Worm (Caenorhabditis elegans) whole organism, L1 larva: ENCODE results near the gene C23F12.3.
A peak's percentile ranks its signal among the peaks of the same experiment; 100 is the strongest.

ENCODE experiments used
- C34B4.2 ChIP-seq: sonication (generic microtip); optimal IDR thresholded peaks from 2 replicates; lab custom pipeline; 2017; ENCODE audit warnings: mild to moderate bottlenecking, missing genetic modification characterization, missing compliant biosample characterization
- Y116A8C.19 ChIP-seq: sonication (generic microtip); optimal IDR thresholded peaks from 2 replicates; lab custom pipeline; 2016; ENCODE audit warnings: missing compliant biosample characterization, missing genetic modification characterization, borderline replicate concordance
- aly-2 ChIP-seq: fragments of 150-350 bp; optimal IDR thresholded peaks from 2 replicates; lab custom pipeline; 2014; ENCODE audit warnings: missing biosample characterization, missing genetic modification characterization
- blmp-1 ChIP-seq: fragments of 150-350 bp; optimal IDR thresholded peaks from 2 replicates; lab custom pipeline; 2014; ENCODE audit warnings: missing biosample characterization, missing genetic modification characterization
- ceh-8 ChIP-seq: fragments of 200-800 bp; sonication (Bioruptor generic); optimal IDR thresholded peaks from 2 replicates; lab custom pipeline; 2018; ENCODE audit warnings: mild to moderate bottlenecking, missing genetic modification characterization, moderate library complexity, missing compliant biosample characterization
- ceh-82 ChIP-seq, 3 experiments: fragments of 150-350 bp in 1 of 3; sonication (generic microtip) in 2 of 3; optimal IDR thresholded peaks; 2 replicates each; lab custom pipeline; 2014 to 2017; ENCODE audit warnings: missing biosample characterization in 3 of 3, missing genetic modification characterization in 3 of 3
- ceh-88 ChIP-seq: fragments of 200-800 bp; sonication (Bioruptor generic); IDR thresholded peaks from 2 replicates; pipeline ENCODE4 v1.3.6; 2022; ENCODE audit warnings: missing genetic modification characterization, missing compliant biosample characterization
- ces-1 ChIP-seq: fragments of 150-350 bp; optimal IDR thresholded peaks from 2 replicates; lab custom pipeline; 2014; ENCODE audit warnings: missing biosample characterization, missing genetic modification reagents, missing genetic modification characterization
- efl-1 ChIP-seq, 4 experiments: fragments of 150-350 bp; optimal IDR thresholded peaks in 3 of 4; peaks in 1 of 4; 1 replicate in 1 of 4; 2 replicates in 3 of 4; lab custom pipeline; 2014; ENCODE audit warnings: missing biosample characterization in 2 of 4, missing genetic modification characterization in 2 of 4, missing genetic modification reagents in 2 of 4
- egl-13 ChIP-seq: sonication (generic microtip); optimal IDR thresholded peaks from 2 replicates; lab custom pipeline; 2016; ENCODE audit warnings: missing genotype, missing genetic modification reagents, missing genetic modification characterization, missing compliant biosample characterization
- egl-27 ChIP-seq, 2 experiments: fragments of 150-350 bp in 1 of 2; sonication (generic microtip); optimal IDR thresholded peaks; 3 replicates each; lab custom pipeline; 2017 to 2018; ENCODE audit warnings: missing biosample characterization in 2 of 2, missing genetic modification characterization in 2 of 2, missing genetic modification reagents in 2 of 2
- elt-2 ChIP-seq: sonication (generic microtip); optimal IDR thresholded peaks from 2 replicates; lab custom pipeline; 2016; ENCODE audit warnings: missing genetic modification characterization, mild to moderate bottlenecking, inconsistent platforms, missing compliant biosample characterization, missing genetic modification reagents
- elt-3 ChIP-seq, 6 experiments: fragments of 150-350 bp in 1 of 6; sonication (generic microtip); optimal IDR thresholded peaks; 2 replicates each; lab custom pipeline; 2017 to 2018; ENCODE audit warnings: missing biosample characterization in 6 of 6, missing genetic modification characterization in 6 of 6, inconsistent platforms in 1 of 6
- ets-5 ChIP-seq: fragments of 200-800 bp; sonication (Bioruptor generic); IDR thresholded peaks from 2 replicates; pipeline ENCODE4 v1.3.6; 2022; ENCODE audit warnings: missing genetic modification characterization, missing compliant biosample characterization
- fkh-10 ChIP-seq: sonication (generic microtip); optimal IDR thresholded peaks from 2 replicates; lab custom pipeline; 2017; ENCODE audit warnings: missing biosample characterization, missing genetic modification reagents, missing genetic modification characterization
- grh-1 ChIP-seq: fragments of 200-800 bp; sonication (Bioruptor generic); IDR thresholded peaks from 2 replicates; pipeline ENCODE4 v1.3.6; 2022; ENCODE audit warnings: missing genetic modification reagents, missing genetic modification characterization, missing compliant biosample characterization
- hlh-17 ChIP-seq: fragments of 200-800 bp; sonication (Bioruptor generic); optimal IDR thresholded peaks from 2 replicates; lab custom pipeline; 2018; ENCODE audit warnings: missing genetic modification characterization, mild to moderate bottlenecking, missing compliant biosample characterization, moderate library complexity, borderline replicate concordance
- hlh-4 ChIP-seq: sonication (generic microtip); optimal IDR thresholded peaks from 2 replicates; lab custom pipeline; 2016; ENCODE audit warnings: mild to moderate bottlenecking, missing genetic modification characterization, missing compliant biosample characterization
- jun-1 ChIP-seq: fragments of 150-350 bp; optimal IDR thresholded peaks from 2 replicates; lab custom pipeline; 2014; ENCODE audit warnings: missing biosample characterization, missing genetic modification reagents, missing genetic modification characterization
- lin-14 ChIP-seq: fragments of 200-800 bp; sonication (Bioruptor generic); optimal IDR thresholded peaks from 2 replicates; lab custom pipeline; 2018; ENCODE audit warnings: mild to moderate bottlenecking, missing genetic modification characterization, moderate library complexity, missing compliant biosample characterization
- lir-3 ChIP-seq: sonication (generic microtip); optimal IDR thresholded peaks from 2 replicates; lab custom pipeline; 2016; ENCODE audit warnings: mild to moderate bottlenecking, missing genetic modification characterization, moderate library complexity, missing compliant biosample characterization; ENCODE audit not compliant: poor library complexity
- mab-9 ChIP-seq: fragments of 200-800 bp; sonication (Bioruptor generic); IDR thresholded peaks from 2 replicates; pipeline ENCODE4 v1.3.6; 2022; ENCODE audit warnings: missing genetic modification reagents, missing genetic modification characterization, missing compliant biosample characterization
- mef-2 ChIP-seq: fragments of 150-350 bp; optimal IDR thresholded peaks from 2 replicates; lab custom pipeline; 2014; ENCODE audit warnings: missing biosample characterization, missing genetic modification characterization
- mep-1 ChIP-seq: fragments of 150-350 bp; optimal IDR thresholded peaks from 2 replicates; lab custom pipeline; 2014; ENCODE audit warnings: missing biosample characterization, missing genetic modification characterization
- nhr-11 ChIP-seq: fragments of 150-350 bp; optimal IDR thresholded peaks from 2 replicates; lab custom pipeline; 2014; ENCODE audit warnings: missing biosample characterization, missing genetic modification characterization
- nhr-47 ChIP-seq: sonication (generic microtip); optimal IDR thresholded peaks from 2 replicates; lab custom pipeline; 2016; ENCODE audit warnings: mild to moderate bottlenecking, missing genetic modification characterization, moderate library complexity, missing compliant biosample characterization
- nhr-85 ChIP-seq: sonication (generic microtip); peaks from one replicate; lab custom pipeline; 2016; ENCODE audit warnings: missing genetic modification characterization, inconsistent platforms, missing compliant biosample characterization
- nhr-90 ChIP-seq: sonication (generic microtip); optimal IDR thresholded peaks from 2 replicates; lab custom pipeline; 2016; ENCODE audit warnings: mild to moderate bottlenecking, missing genetic modification characterization, missing compliant biosample characterization; ENCODE audit not compliant: poor library complexity
- pqm-1 ChIP-seq: sonication (generic microtip); optimal IDR thresholded peaks from 3 replicates; lab custom pipeline; 2017; ENCODE audit warnings: missing biosample characterization, missing genetic modification characterization
- sptf-1 ChIP-seq: fragments of 150-350 bp; optimal IDR thresholded peaks from 2 replicates; lab custom pipeline; 2014; ENCODE audit warnings: missing biosample characterization, missing genetic modification characterization
- tbx-2 ChIP-seq: sonication (generic microtip); optimal IDR thresholded peaks from 2 replicates; lab custom pipeline; 2016; ENCODE audit warnings: missing genetic modification characterization, missing compliant biosample characterization
- tlp-1 ChIP-seq: fragments of 150-350 bp; optimal IDR thresholded peaks from 2 replicates; lab custom pipeline; 2014; ENCODE audit warnings: missing biosample characterization, missing genetic modification characterization
- unc-130 ChIP-seq: fragments of 150-350 bp; optimal IDR thresholded peaks from 2 replicates; lab custom pipeline; 2017; ENCODE audit warnings: missing biosample characterization, missing genetic modification characterization, inconsistent platforms
- unc-62 ChIP-seq: fragments of 150-350 bp; optimal IDR thresholded peaks from 2 replicates; lab custom pipeline; 2014; ENCODE audit warnings: missing biosample characterization, missing genetic modification reagents, missing genetic modification characterization
- unc-98 ChIP-seq: fragments of 200-800 bp; sonication (Bioruptor generic); IDR thresholded peaks from 2 replicates; pipeline ENCODE4 v1.3.6; 2022; ENCODE audit warnings: missing genetic modification characterization, missing compliant biosample characterization
- vab-15 ChIP-seq: sonication (generic microtip); optimal IDR thresholded peaks from 2 replicates; lab custom pipeline; 2017; ENCODE audit warnings: missing genotype, mild to moderate bottlenecking, missing genetic modification characterization, missing compliant biosample characterization
- xbp-1 ChIP-seq: sonication (generic microtip); optimal IDR thresholded peaks from 2 replicates; lab custom pipeline; 2016; ENCODE audit warnings: missing genetic modification characterization, missing compliant biosample characterization
- zip-4 ChIP-seq: fragments of 200-800 bp; sonication (Bioruptor generic); optimal IDR thresholded peaks from 2 replicates; lab custom pipeline; 2018; ENCODE audit warnings: mild to moderate bottlenecking, missing genetic modification characterization, moderate library complexity, missing compliant biosample characterization
- ztf-11 ChIP-seq, 2 experiments: sonication (generic microtip); optimal IDR thresholded peaks; 2 replicates each; lab custom pipeline; 2016 to 2017; ENCODE audit warnings: missing genetic modification characterization in 2 of 2, missing biosample characterization in 1 of 2, missing compliant biosample characterization in 1 of 2
- ztf-4 ChIP-seq: fragments of 150-350 bp; optimal IDR thresholded peaks from 2 replicates; lab custom pipeline; 2014; ENCODE audit warnings: missing biosample characterization, missing genetic modification characterization

Gene C23F12.3

DNA sequence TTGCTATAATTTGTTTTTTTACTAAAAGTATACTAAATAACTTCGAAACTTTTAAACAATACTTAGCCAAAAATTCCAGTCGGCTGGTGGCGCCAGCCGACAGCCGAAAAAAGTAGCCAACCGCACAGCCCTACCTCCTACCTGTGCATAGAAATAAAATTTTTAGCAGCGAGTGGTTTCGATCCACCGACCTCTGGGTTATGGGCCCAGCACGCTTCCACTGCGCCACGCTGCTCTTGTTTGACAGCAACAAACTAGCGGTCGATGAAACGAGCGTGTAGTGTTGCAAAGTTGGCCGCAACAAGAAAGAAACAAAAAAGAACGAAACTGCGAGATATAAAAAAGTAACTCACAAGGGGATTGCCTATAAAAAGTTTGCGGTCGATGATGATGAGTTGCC, 18.5 kb upstream of the C23F12.3 start (continued):
- TF ChIP-seq lin-14 (GFP tag; lab: Kevin White, UChicago) (peak; percentile 52), ztf-11 (tag; optimal IDR thresholded peaks at IDR 0.05; lab: Kevin White, UChicago) (peak in 1 of 2 experiments; percentile 18), nhr-90 (tag; lab: Kevin White, UChicago) (peak; percentile 55), tbx-2 (tag; lab: Kevin White, UChicago) (peak; percentile 37), xbp-1 (tag; lab: Kevin White, UChicago) (peak; percentile 41), sptf-1 (tag; lab: Kevin White, UChicago) (no peak)

DNA sequence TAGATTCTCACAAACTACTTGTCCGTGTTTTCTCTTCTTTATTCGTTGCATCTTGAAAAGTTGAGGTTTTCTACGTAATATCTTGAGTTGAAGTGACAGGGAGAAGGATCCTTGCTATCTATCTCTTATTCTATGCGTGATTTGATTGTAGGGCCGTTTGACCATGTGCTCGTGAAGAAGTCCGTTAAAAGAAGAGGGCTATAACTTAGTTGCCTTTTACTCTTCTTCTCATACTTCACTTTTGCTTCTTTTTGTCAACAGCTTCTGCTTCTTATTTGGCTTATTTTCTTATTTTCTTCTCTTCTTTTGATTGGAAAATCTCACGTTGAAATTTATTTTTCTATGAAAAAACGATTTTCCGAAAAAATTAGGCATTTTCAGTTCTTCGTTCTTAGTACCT, 17.7 kb upstream of the C23F12.3 start:
- TF ChIP-seq mab-9 (GFP tag; lab: Robert Waterston, UW) (no peak), fkh-10 (GFP tag; lab: Kevin White, UChicago) (peak; percentile 38), ztf-11 (tag; optimal IDR thresholded peaks at IDR 0.05; lab: Kevin White, UChicago) (no peak), grh-1 (no peak), nhr-47 (tag; lab: Kevin White, UChicago) (no peak), ces-1 (GFP tag; lab: Kevin White, UChicago) (peak; percentile 42), efl-1 (optimal IDR thresholded peaks at IDR 0.05; lab: Kevin White, UChicago) (no peak), efl-1 (GFP tag; optimal IDR thresholded peaks at IDR 0.05 in 1 of 2; lab: Kevin White, UChicago) (no peak), lin-14 (GFP tag; lab: Kevin White, UChicago) (peak; percentile 29)

DNA sequence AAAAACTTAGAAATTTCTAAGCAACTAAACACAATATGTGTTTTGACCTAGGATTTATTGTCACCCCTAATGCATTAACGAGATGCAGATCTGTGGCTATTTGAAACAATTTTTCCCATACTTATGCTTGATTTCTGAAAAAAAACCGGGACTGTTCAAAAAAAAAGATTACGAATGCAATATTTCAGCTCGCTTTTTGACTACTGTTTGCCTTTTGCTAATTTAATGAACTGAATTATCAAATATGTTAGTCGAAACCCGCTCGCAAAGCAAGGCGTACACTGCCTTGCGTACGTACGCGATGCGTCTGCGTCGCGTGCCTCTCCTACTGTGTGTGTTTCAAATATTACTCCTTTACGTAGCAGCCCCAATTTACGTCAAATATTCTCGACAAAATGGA, 4.4 kb upstream of the C23F12.3 start, which contains the start of gene C23F12.4:
Gene C23F12.4, plus strand, starts transcription at position 301 of the 400 bp plus-strand sequence.
- TF ChIP-seq nhr-90 (tag; lab: Kevin White, UChicago) = no peak

DNA sequence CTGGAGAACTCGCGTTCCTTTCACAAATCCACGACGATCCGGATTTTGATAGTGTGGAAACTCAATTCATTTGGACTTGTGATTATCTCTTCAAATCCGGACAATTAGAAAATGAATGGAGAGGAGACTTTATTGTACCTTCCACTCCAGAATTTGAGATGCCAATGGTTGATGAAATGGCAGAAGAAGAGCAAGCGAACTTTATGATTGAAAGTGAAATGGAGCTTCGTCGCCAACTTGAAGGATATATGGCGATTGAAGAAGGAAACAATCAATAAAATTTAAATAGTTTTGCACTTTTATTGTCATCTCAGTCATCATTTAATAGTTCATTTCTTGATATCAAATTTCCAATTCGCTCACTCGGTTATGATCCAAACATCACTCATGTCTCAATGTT, 2.8 kb upstream of the C23F12.3 start:
- TF ChIP-seq unc-98 (GFP tag; lab: Robert Waterston, UW) = no peak
- no peak for TF ChIP-seq mef-2 (tag; lab: Kevin White, UChicago)
- no peak for TF ChIP-seq hlh-17 (GFP tag; lab: Kevin White, UChicago)
- no peak for TF ChIP-seq hlh-4 (tag; lab: Kevin White, UChicago)
- TF ChIP-seq nhr-11 (tag; lab: Kevin White, UChicago) = no peak
- TF ChIP-seq mep-1 = no peak
- no peak for TF ChIP-seq Y116A8C.19 (tag; lab: Kevin White, UChicago)
- TF ChIP-seq ztf-11 (tag; optimal IDR thresholded peaks at IDR 0.05; lab: Kevin White, UChicago) = no peak
- no peak for TF ChIP-seq ceh-88

DNA sequence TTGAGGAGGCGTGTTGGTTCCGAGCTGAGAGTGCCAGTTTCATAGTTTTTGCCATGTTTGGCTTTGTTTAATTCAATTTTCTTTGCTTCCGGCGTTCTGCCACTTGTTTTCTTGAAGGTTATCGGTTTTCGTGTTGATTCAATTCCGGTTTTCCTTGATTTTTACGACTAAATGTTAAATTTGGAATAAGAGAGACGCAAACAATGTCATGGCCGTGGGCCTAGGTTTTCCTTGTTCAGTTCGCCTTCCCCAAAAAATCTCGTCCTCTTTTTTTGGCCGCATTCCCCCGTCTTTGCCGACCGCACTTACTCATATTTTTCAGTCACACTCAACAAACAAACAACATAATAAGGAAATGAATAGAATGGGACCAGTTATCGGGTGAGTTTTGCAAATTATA, 2.3 kb downstream of the C23F12.3 start, which contains the start of gene C23F12.9:
Gene C23F12.9, plus strand, starts transcription at position 301 of the 400 bp plus-strand sequence.
- no peak for TF ChIP-seq elt-2 (tag; lab: Kevin White, UChicago)
- TF ChIP-seq pqm-1 (tag; lab: Kevin White, UChicago) = no peak
- peak; percentile 36 for TF ChIP-seq nhr-85

DNA sequence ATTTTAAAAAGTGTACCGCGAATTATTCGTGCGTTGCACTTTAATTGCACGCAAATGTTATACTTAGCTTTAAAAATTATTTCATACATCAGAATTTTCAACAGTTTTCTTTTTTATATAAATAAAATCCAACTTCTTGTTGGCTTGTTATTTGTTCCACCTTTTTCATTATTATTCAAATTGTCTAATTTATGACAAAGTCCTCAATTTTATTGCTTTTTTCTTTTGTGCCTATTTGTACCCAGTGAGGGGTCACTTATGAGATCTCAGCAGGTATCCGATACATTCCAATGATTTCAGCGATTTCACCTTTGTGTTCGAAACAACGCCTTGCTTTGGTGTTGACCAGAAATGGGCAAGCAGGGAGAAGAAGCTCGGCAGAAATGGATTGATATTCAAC, 6.0 kb downstream of the C23F12.3 start, which contains the start of gene fln-2:
Gene fln-2, plus strand, starts transcription at position 301 of the 400 bp plus-strand sequence.
- TF ChIP-seq vab-15 = no peak
- no peak for TF ChIP-seq egl-13 (tag; lab: Kevin White, UChicago)

DNA sequence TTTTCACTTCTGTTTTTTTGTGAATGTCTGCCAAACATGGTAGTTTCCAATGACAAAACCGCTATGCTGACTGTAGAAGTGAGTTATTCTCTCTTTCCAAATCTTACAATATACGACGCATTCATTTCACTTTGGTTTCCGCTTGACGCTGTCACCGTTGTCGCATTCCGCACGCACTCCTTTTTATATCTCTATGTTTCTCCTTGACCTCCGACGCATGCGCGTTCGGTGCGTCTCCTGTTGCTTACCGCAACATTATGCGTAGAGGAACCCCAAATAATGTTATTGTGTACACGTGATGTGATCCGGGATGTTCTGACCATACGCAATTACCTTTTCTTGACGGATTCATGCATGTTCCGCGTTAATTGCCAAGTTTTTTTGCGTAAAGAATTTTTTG, 10.5 kb downstream of the C23F12.3 start:
- TF ChIP-seq egl-27 (tag; optimal IDR thresholded peaks at IDR 0.05; lab: Kevin White, UChicago) = no peak
- no peak for TF ChIP-seq unc-130 (tag; lab: Kevin White, UChicago)
- no peak for TF ChIP-seq jun-1 (tag; lab: Kevin White, UChicago)
- TF ChIP-seq blmp-1 (tag; lab: Kevin White, UChicago) = peak; percentile 92
- no peak for TF ChIP-seq unc-62 (GFP tag; lab: Kevin White, UChicago)
- no peak for TF ChIP-seq ztf-4
- TF ChIP-seq ets-5 = no peak
- TF ChIP-seq C34B4.2 (tag; lab: Kevin White, UChicago) = no peak
- TF ChIP-seq lir-3 (tag; lab: Kevin White, UChicago) = no peak
- TF ChIP-seq aly-2 = no peak
- no peak for TF ChIP-seq ceh-88
- no peak for TF ChIP-seq zip-4 (GFP tag; lab: Kevin White, UChicago)
- no peak for TF ChIP-seq tlp-1 (tag; lab: Kevin White, UChicago)
- TF ChIP-seq ceh-82 (tag; optimal IDR thresholded peaks at IDR 0.05; lab: Kevin White, UChicago) = no peak
- TF ChIP-seq ceh-8 (GFP tag; lab: Kevin White, UChicago) = no peak
- TF ChIP-seq nhr-11 (tag; lab: Kevin White, UChicago) = no peak
- TF ChIP-seq elt-3 (tag; optimal IDR thresholded peaks at IDR 0.05; lab: Kevin White, UChicago) = peak in 1 of 6 experiments; percentile 48
